Fruit fly (Drosophila melanogaster): ENCODE measurements around the gene CG4558.

- TF ChIP-seq pan (optimal IDR thresholded peaks at IDR 0.05) (no peak), usp (GFP tag; optimal IDR thresholded peaks at IDR 0.05) (no peak)
These were observed 22.2 kb downstream of the CG4558 start for dm6 chrX:6871746-6872145.
